Worm (Caenorhabditis elegans) whole organism, L2 larva: Measurements from ENCODE around the gene F10G2.4.

Source experiments
- mdl-1 ChIP-seq, 2 experiments: fragments of 150-350 bp in 1 of 2; sonication (generic microtip) in 1 of 2; optimal IDR thresholded peaks; 2 replicates each; lab custom pipeline; 2017; ENCODE audit warnings: missing biosample characterization in 2 of 2, missing genetic modification characterization in 2 of 2
- nhr-12 ChIP-seq: fragments of 150-350 bp; optimal IDR thresholded peaks from 2 replicates; lab custom pipeline; 2014; ENCODE audit warnings: missing biosample characterization, missing genetic modification characterization
- unc-62 ChIP-seq: fragments of 150-350 bp; optimal IDR thresholded peaks from 2 replicates; lab custom pipeline; 2014; ENCODE audit warnings: missing biosample characterization, missing genetic modification reagents, missing genetic modification characterization

DNA sequence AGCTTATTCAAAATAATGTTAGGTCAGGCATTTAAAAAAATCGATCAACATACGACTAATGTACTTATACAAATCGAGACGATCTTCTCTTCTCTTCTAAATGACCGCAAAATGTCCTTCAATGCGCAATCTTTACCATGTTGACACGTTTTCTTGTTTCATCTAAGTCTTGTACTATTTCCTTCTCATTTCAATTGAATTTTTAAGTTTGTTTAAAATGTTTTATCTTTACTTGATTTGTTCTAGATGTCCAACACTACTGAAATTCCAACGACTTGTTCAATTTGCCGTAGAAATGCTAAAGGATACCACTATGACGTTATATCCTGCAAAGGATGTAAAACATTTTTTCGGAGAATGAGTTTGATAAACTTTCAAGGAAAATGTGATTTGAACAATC lies 14.9 kb downstream of the F10G2.4 start, which contains the start of the genes nhr-263 and nhr-148:
- TF ChIP-seq unc-62, result no peak
- TF ChIP-seq mdl-1 (tag; optimal IDR thresholded peaks at IDR 0.05; lab: Kevin White, UChicago), result no peak
- no peak for TF ChIP-seq nhr-12 (tag; lab: Kevin White, UChicago)
